Fruit fly (Drosophila melanogaster): ENCODE data around the gene capt.

Gene capt

dm6 chr2L:1172704-1173107 lies 14.6 kb upstream of the capt start, which contains the start of the genes Charon and CG4887 (continued):
- TF ChIP-seq Hand (GFP tag; optimal IDR thresholded peaks at IDR 0.05) (peak; percentile 37), nerfin-1 (tag; optimal IDR thresholded peaks at IDR 0.05) (peak; percentile 76), Fer1 (GFP tag; optimal IDR thresholded peaks at IDR 0.05) (peak; percentile 86), Optix (GFP tag; IDR thresholded peaks at IDR 0.05) (peak; percentile 32; the same call in 1 of the 3 replicates), sna (GFP tag; IDR thresholded peaks at IDR 0.05; ENCODE audit: partially characterized antibody) (peak; percentile 69), repo (GFP tag; optimal IDR thresholded peaks at IDR 0.05) (peak; percentile 53), peb (GFP tag; IDR thresholded peaks at IDR 0.05) (peak; percentile 60), ranshi (GFP tag; IDR thresholded peaks at IDR 0.05) (peak; percentile 80; the same call in 1 of the 2 replicates), CG1603 (tag; optimal IDR thresholded peaks at IDR 0.05) (no peak), bab2 (GFP tag; optimal IDR thresholded peaks at IDR 0.05) (peak; percentile 89), hth (optimal IDR thresholded peaks at IDR 0.05) (no peak), wor (GFP tag; IDR thresholded peaks at IDR 0.05) (peak; percentile 57; the same call in 1 of the 2 replicates), CG2202 (tag; optimal IDR thresholded peaks at IDR 0.05) (peak; percentile 51)

- TF ChIP-seq tap (tag; optimal IDR thresholded peaks at IDR 0.05) (no peak), grn (GFP tag; optimal IDR thresholded peaks at IDR 0.05) (no peak), exex (tag; optimal IDR thresholded peaks at IDR 0.05) (no peak), CoRest (tag; optimal IDR thresholded peaks at IDR 0.05) (peak; percentile 87), aop (GFP tag; IDR thresholded peaks at IDR 0.05) (no peak), CG3726 (GFP tag; IDR thresholded peaks at IDR 0.05) (no peak), CG7987 (GFP tag; optimal IDR thresholded peaks at IDR 0.05) (no peak), org-1 (GFP tag; optimal IDR thresholded peaks at IDR 0.05) (no peak), CG8089 (GFP tag; optimal IDR thresholded peaks at IDR 0.05) (no peak), CG43689 (GFP tag; IDR thresholded peaks at IDR 0.05) (no peak), CG7928 (GFP tag; optimal IDR thresholded peaks at IDR 0.05) (peak; percentile 39), Atf3 (GFP tag; optimal IDR thresholded peaks at IDR 0.05) (peak; percentile 54), Xrp1 (GFP tag; IDR thresholded peaks at IDR 0.05) (peak; percentile 72), ssp (GFP tag; IDR thresholded peaks at IDR 0.05) (peak; percentile 62), BEAF-32 (GFP tag; optimal IDR thresholded peaks at IDR 0.05) (peak; percentile 97), fd102C (GFP tag; optimal IDR thresholded peaks at IDR 0.05) (no peak), CG3838 (GFP tag; optimal IDR thresholded peaks at IDR 0.05) (no peak), CG8944 (GFP tag; optimal IDR thresholded peaks at IDR 0.05) (peak; percentile 42), Vsx1 (GFP tag; optimal IDR thresholded peaks at IDR 0.05) (no peak), CG18619 (GFP tag; optimal IDR thresholded peaks at IDR 0.05) (peak; percentile 66), Tbp (GFP tag; optimal IDR thresholded peaks at IDR 0.05) (no peak), NC2β (GFP tag; optimal IDR thresholded peaks at IDR 0.05) (peak; percentile 48), CG4328 (GFP tag; optimal IDR thresholded peaks at IDR 0.05) (peak; percentile 55), phol (tag; optimal IDR thresholded peaks at IDR 0.05) (peak; percentile 79), CG2875 (GFP tag; optimal IDR thresholded peaks at IDR 0.05) (no peak), ham (GFP tag; IDR thresholded peaks at IDR 0.05) (no peak), btn (GFP tag; optimal IDR thresholded peaks at IDR 0.05) (no peak), Sox100B (GFP tag; optimal IDR thresholded peaks at IDR 0.05) (no peak), CG13894 (tag; optimal IDR thresholded peaks at IDR 0.05) (no peak), BtbVII (GFP tag; optimal IDR thresholded peaks at IDR 0.05) (no peak), pros (GFP tag; optimal IDR thresholded peaks at IDR 0.05) (no peak), Fer3 (tag; optimal IDR thresholded peaks at IDR 0.05) (peak; percentile 58), ci (GFP tag; IDR thresholded peaks at IDR 0.05) (no peak), CG15479 (GFP tag; optimal IDR thresholded peaks at IDR 0.05) (no peak), Jarid2 (GFP tag; optimal IDR thresholded peaks at IDR 0.05) (no peak), pita (GFP tag; optimal IDR thresholded peaks at IDR 0.05) (no peak), CG32767 (GFP tag; IDR thresholded peaks at IDR 0.05) (peak; percentile 36; the same call in 1 of the 2 replicates)
Measured at dm6 chr2L:1169867-1170415, 11.9 kb upstream of the capt start, which contains the start of the genes CG31922 and Plap. Gene CG31922 (plus strand): TSS chr2L:1170181. Gene Plap (minus strand): TSS chr2L:1170365.
